Worm (Caenorhabditis elegans) whole organism, L3 larva: ENCODE results near the gene T25B2.4.

Experiments
- fkh-10 ChIP-seq: sonication (generic microtip); optimal IDR thresholded peaks from 2 replicates; lab custom pipeline; 2017; ENCODE audit warnings: missing biosample characterization, missing genetic modification reagents, missing genetic modification characterization
- fos-1 ChIP-seq: fragments of 150-350 bp; optimal IDR thresholded peaks from 2 replicates; lab custom pipeline; 2014; ENCODE audit warnings: missing biosample characterization, missing genetic modification characterization
- hmg-11 ChIP-seq: sonication (generic microtip); optimal IDR thresholded peaks from 2 replicates; lab custom pipeline; 2016; ENCODE audit warnings: missing genetic modification characterization, missing compliant biosample characterization
- jun-1 ChIP-seq: fragments of 150-350 bp; optimal IDR thresholded peaks from 2 replicates; lab custom pipeline; 2014; ENCODE audit warnings: missing biosample characterization, missing genetic modification reagents, missing genetic modification characterization
- lin-15B ChIP-seq: fragments of 150-350 bp; optimal IDR thresholded peaks from 2 replicates; lab custom pipeline; 2014; ENCODE audit warnings: missing biosample characterization, missing genetic modification characterization
- nhr-12 ChIP-seq: fragments of 150-350 bp; optimal IDR thresholded peaks from 2 replicates; lab custom pipeline; 2014; ENCODE audit warnings: missing biosample characterization, missing genetic modification characterization
- nhr-23 ChIP-seq: fragments of 150-350 bp; optimal IDR thresholded peaks from 2 replicates; lab custom pipeline; 2014; ENCODE audit warnings: missing biosample characterization, missing genetic modification reagents, missing genetic modification characterization
- pqm-1 ChIP-seq: fragments of 150-350 bp; optimal IDR thresholded peaks from 2 replicates; lab custom pipeline; 2017; ENCODE audit warnings: missing biosample characterization, missing genetic modification characterization, inconsistent platforms
- ztf-11 ChIP-seq: fragments of 150-350 bp; optimal IDR thresholded peaks from 2 replicates; lab custom pipeline; 2014; ENCODE audit warnings: missing biosample characterization, missing genetic modification characterization

- no peak for TF ChIP-seq pqm-1
- no peak for TF ChIP-seq ztf-11 (tag; lab: Kevin White, UChicago)
- TF ChIP-seq lin-15B (tag; lab: Kevin White, UChicago): no peak
- TF ChIP-seq fkh-10 (GFP tag; lab: Kevin White, UChicago): no peak
- TF ChIP-seq hmg-11: no peak
- no peak for TF ChIP-seq jun-1 (tag; lab: Kevin White, UChicago)
- no peak for TF ChIP-seq nhr-23
- TF ChIP-seq nhr-12: no peak
- no peak for TF ChIP-seq fos-1 (tag; lab: Kevin White, UChicago)
Observed at ce11 chrX:6173656-6174055, 4.4 kb upstream of the T25B2.4 start, which contains the start of gene T25B2.1.
